Worm (Caenorhabditis elegans) whole organism, L4/young adult: ENCODE measurements around the gene Y37A1B.4.
A peak's percentile ranks its signal among the peaks of the same experiment; 100 is the strongest.

Experiments used
- W03F9.2 ChIP-seq: fragments of 150-350 bp; optimal IDR thresholded peaks from 2 replicates; lab custom pipeline; 2014; ENCODE audit warnings: missing biosample characterization, missing genetic modification characterization
- dao-5 ChIP-seq: sonication (generic microtip); optimal IDR thresholded peaks from 2 replicates; lab custom pipeline; 2016; ENCODE audit warnings: missing genotype, missing genetic modification characterization, moderate library complexity, missing compliant biosample characterization
- him-1 ChIP-seq: sonication (generic microtip); optimal IDR thresholded peaks from 2 replicates; lab custom pipeline; 2016; ENCODE audit warnings: missing genotype, missing genetic modification reagents, missing genetic modification characterization, missing compliant biosample characterization

The Y37A1B.4 gene

DNA sequence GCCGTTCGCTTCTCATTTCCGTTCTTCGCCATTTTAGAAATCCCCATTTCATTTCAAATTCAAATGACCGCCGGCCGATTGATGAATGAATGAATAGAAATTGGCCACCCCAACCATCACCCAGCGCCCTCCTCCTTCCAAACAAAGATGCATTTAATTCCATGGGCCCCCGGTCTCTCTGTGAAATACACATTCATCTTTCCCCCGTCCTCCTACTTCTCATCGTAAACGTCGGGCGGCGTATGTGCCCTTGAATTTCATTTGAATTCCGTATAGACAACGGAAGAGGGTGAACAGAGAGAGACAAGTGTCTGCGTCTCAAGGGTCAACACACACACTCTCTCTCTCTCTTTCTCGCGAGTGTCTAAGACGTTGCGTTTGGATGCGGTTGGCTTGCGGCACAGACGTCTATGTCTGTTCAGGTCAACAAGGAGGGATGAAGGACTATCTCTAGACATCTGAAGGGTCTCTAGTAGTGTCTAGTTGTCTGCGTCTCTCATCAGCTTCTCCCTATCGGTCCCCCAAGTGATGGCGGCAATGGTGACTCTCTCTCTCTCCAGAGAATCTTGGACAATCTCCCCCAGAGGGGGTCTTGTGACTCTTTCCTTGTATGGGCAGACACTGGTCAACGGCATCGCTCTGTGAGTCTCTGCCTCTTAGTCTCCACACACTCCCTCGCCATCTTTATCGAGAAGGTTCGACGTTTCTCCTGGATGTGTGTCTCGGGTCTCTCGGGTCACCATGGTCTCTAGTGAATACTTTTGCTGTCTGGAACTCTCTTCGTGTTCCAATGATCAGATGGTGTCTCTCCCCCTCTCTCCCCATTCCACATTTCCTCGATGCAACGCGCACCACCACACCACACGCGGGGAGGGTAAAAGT, 27.7 kb downstream of the Y37A1B.4 start:
- TF ChIP-seq him-1 (tag; lab: Kevin White, UChicago), result peak; percentile 67
- no peak for TF ChIP-seq dao-5 (tag; lab: Kevin White, UChicago)
- peak; percentile 24 for TF ChIP-seq W03F9.2 (tag; lab: Kevin White, UChicago)

DNA sequence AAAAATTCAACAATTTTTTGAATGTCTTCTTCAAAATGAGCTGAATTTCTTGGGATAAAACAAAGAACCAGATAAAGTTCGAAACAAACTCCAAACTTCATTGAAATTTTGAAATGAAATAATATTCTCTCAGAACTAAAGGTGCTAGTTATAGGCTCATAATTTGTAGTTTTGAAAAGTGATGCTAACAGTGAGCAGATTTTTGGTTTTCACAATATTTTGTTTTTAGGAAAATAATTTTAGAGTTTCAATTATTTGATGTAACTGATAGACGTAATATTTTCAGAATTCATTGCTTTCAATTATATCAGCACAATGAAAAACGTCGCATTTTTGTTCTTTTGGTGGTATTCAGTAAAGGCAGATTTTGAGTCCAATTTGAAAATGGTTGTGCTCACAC, 40.6 kb downstream of the Y37A1B.4 start, which contains the start of the genes irld-56 and irld-55:
Gene irld-56 (minus strand): TSS at position 101 of the 400 bp plus-strand sequence.
Gene irld-55 (plus strand): TSS at position 316 of the 400 bp plus-strand sequence.
- no peak for TF ChIP-seq him-1 (tag; lab: Kevin White, UChicago)
- TF ChIP-seq W03F9.2 (tag; lab: Kevin White, UChicago), result no peak
- no peak for TF ChIP-seq dao-5 (tag; lab: Kevin White, UChicago)

DNA sequence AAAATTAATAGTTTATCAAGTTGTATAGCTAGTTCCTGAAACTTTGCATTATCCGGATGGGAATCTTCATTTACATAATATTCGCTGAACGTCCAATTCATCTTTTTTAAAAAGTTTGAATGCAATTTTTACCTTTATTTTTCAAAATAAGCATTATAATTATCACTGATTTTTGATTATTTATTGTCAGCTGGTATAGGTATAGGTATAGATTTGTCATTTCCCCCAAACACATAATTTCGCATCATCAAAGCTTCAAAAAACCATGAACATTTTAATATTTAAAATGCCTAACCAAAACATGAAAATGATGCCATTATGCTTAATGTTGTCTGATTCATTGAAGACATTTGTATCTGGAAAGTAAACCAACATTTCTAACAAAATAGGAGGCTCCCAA, 44.7 kb downstream of the Y37A1B.4 start, which contains the start of gene srw-63:
Gene srw-63 (minus strand): TSS at position 101 of the 400 bp plus-strand sequence.
- TF ChIP-seq dao-5 (tag; lab: Kevin White, UChicago) (no peak), W03F9.2 (tag; lab: Kevin White, UChicago) (no peak), him-1 (tag; lab: Kevin White, UChicago) (no peak)

DNA sequence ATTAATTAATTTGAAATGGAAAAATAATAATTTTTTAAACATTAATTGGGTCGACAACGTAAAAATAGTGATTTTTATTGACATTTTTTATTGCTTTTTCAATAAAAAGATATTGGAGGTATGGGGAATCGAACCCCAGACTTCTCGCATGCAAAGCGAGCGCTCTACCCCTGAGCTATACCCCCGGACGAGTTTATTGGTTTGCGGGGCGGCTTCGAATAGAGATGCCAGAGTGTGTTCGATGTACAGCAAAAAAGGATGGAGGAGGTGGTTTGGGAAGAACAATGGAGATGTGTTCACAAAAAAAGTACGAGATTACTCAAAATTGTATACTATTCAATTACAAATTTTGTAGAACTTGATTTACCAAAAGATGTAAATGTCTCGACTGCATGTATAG, 46.8 kb downstream of the Y37A1B.4 start:
- TF ChIP-seq him-1 (tag; lab: Kevin White, UChicago) (no peak), W03F9.2 (tag; lab: Kevin White, UChicago) (peak; percentile 49)
